Worm (Caenorhabditis elegans): ENCODE data around the gene F17C11.11.
A peak's percentile ranks its signal among the peaks of the same experiment; 100 is the strongest.

Gene F17C11.11

ce11 chrV:10938739-10939138 is at the start of gene F17C11.11:
F17C11.11 (minus strand) TSS chrV:10938817.
- no peak for TF ChIP-seq tlf-1 (GFP tag; optimal IDR thresholded peaks at IDR 0.05)
- no peak for TF ChIP-seq hmg-1.2 (GFP tag; IDR thresholded peaks at IDR 0.05)
- no peak for TF ChIP-seq pha-4 (tag; optimal IDR thresholded peaks at IDR 0.05)
- no peak for TF ChIP-seq ztf-18 (tag; optimal IDR thresholded peaks at IDR 0.05)
- TF ChIP-seq Y67H2A.10 (GFP tag; conservative IDR thresholded peaks at IDR 0.05) = no peak
- TF ChIP-seq ztf-25 (GFP tag; IDR thresholded peaks at IDR 0.05) = no peak
- TF ChIP-seq ets-4 (GFP tag; optimal IDR thresholded peaks at IDR 0.05) = no peak
- no peak for TF ChIP-seq snpc-1.3 (tag; optimal IDR thresholded peaks at IDR 0.05; ENCODE audit: insufficient read depth)
- no peak for TF ChIP-seq ceh-58 (GFP tag; IDR thresholded peaks at IDR 0.05)
- TF ChIP-seq madf-6 (GFP tag; IDR thresholded peaks at IDR 0.05) = no peak
- no peak for TF ChIP-seq athp-1 (tag; optimal IDR thresholded peaks at IDR 0.05)
- peak; percentile 22 for TF ChIP-seq ZK185.1 (tag; optimal IDR thresholded peaks at IDR 0.05; ENCODE audit: poor library complexity, severe bottlenecking)
- TF ChIP-seq ama-1 (optimal IDR thresholded peaks at IDR 0.05) = no peak
- no peak for TF ChIP-seq ama-1 (GFP tag; optimal IDR thresholded peaks at IDR 0.05)
- TF ChIP-seq T26A5.8 (tag; optimal IDR thresholded peaks at IDR 0.05) = no peak
- no peak for TF ChIP-seq ztf-28 (GFP tag; IDR thresholded peaks at IDR 0.05)
- 0 out of 2 replicates have a peak, but pooled peaks have one; percentile 19 for TF ChIP-seq B0336.3 (GFP tag; IDR thresholded peaks at IDR 0.05)
- TF ChIP-seq nhr-80 (tag; optimal IDR thresholded peaks at IDR 0.05) = peak; percentile 80
- no peak for TF ChIP-seq Y53F4B.3 (GFP tag; IDR thresholded peaks at IDR 0.05)
- TF ChIP-seq cebp-1 (GFP tag; IDR thresholded peaks at IDR 0.05) = peak; percentile 95
- TF ChIP-seq cebp-1 (tag; optimal IDR thresholded peaks at IDR 0.05) = peak; percentile 99
- TF ChIP-seq ceh-40 (GFP tag; IDR thresholded peaks at IDR 0.05) = no peak
- TF ChIP-seq dpff-1 (tag; optimal IDR thresholded peaks at IDR 0.05) = no peak
- no peak for TF ChIP-seq somi-1 (GFP tag; optimal IDR thresholded peaks at IDR 0.05)
- TF ChIP-seq lin-26 (GFP tag; IDR thresholded peaks at IDR 0.05) = no peak
- no peak for TF ChIP-seq ceh-27 (GFP tag; optimal IDR thresholded peaks at IDR 0.05)
- TF ChIP-seq madf-10 (tag; optimal IDR thresholded peaks at IDR 0.05) = no peak
- no peak for TF ChIP-seq zfh-2 (GFP tag; conservative IDR thresholded peaks at IDR 0.05)
- no peak for TF ChIP-seq bed-1 (GFP tag; IDR thresholded peaks at IDR 0.05)
- TF ChIP-seq nhr-179 (tag; optimal IDR thresholded peaks at IDR 0.05) = no peak
- TF ChIP-seq bed-2 (GFP tag; IDR thresholded peaks at IDR 0.05) = no peak
- no peak for TF ChIP-seq repo-1 (tag; optimal IDR thresholded peaks at IDR 0.05)
- no peak for TF ChIP-seq lsl-1 (GFP tag; optimal IDR thresholded peaks at IDR 0.05)
- no peak for TF ChIP-seq F57C9.4 (tag; optimal IDR thresholded peaks at IDR 0.05)
- TF ChIP-seq egl-44 (GFP tag; IDR thresholded peaks at IDR 0.05) = no peak
- no peak for TF ChIP-seq hlh-26 (GFP tag; conservative IDR thresholded peaks at IDR 0.05)
- no peak for TF ChIP-seq Y79H2A.3 (GFP tag; conservative IDR thresholded peaks at IDR 0.05)
- no peak for TF ChIP-seq sea-2 (GFP tag; IDR thresholded peaks at IDR 0.05)
- no peak for TF ChIP-seq F57A8.1 (GFP tag; optimal IDR thresholded peaks at IDR 0.05)
- no peak for TF ChIP-seq F49E8.2 (tag; optimal IDR thresholded peaks at IDR 0.05; ENCODE audit: insufficient read depth)
- TF ChIP-seq chd-7 (tag; optimal IDR thresholded peaks at IDR 0.05) = peak; percentile 20
- TF ChIP-seq F22D6.2 (tag; optimal IDR thresholded peaks at IDR 0.05) = no peak

DNA sequence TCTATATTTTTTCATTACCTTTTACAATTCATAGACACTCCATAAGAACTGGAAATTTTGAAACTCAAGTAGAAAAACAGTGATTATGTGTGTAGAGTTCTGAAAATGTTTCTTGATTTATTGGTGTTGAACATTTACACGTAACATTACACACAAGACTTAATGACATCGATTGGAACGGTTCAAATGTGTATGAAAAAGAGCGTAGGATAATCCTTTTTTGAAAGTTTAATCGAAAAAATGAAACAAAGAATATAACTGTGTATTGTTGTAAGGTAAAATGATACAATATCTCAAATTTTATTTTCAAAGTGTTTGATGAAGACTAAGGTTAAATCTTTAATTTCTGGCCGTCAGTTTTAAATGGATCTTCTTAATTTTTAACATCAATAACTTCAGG is 42.5 kb upstream of the F17C11.11 start, which contains the start of gene fig-1:
fig-1 (minus strand) TSS at position 101 of the 400 bp plus-strand sequence.
- TF ChIP-seq hmg-1.2 (GFP tag; IDR thresholded peaks at IDR 0.05) (no peak), madf-6 (GFP tag; IDR thresholded peaks at IDR 0.05) (no peak), F23B12.7 (tag; optimal IDR thresholded peaks at IDR 0.05; ENCODE audit: insufficient read depth) (no peak), F52B5.7 (tag; optimal IDR thresholded peaks at IDR 0.05) (no peak), nfyb-1 (GFP tag; IDR thresholded peaks at IDR 0.05) (no peak), Y53G8AR.9 (GFP tag; conservative IDR thresholded peaks at IDR 0.05) (no peak), C17E4.6 (GFP tag; IDR thresholded peaks at IDR 0.05) (no peak), die-1 (tag; optimal IDR thresholded peaks at IDR 0.05) (no peak), Y95B8A.8 (GFP tag; IDR thresholded peaks at IDR 0.05) (no peak), Y53F4B.3 (GFP tag; IDR thresholded peaks at IDR 0.05) (no peak), B0035.1 (tag; optimal IDR thresholded peaks at IDR 0.05) (no peak), madf-10 (tag; optimal IDR thresholded peaks at IDR 0.05) (no peak), F33H1.4 (GFP tag; IDR thresholded peaks at IDR 0.05) (no peak), nhr-90 (tag; optimal IDR thresholded peaks at IDR 0.05) (no peak)

Measured in whole organism, young adult.